Fruit fly (Drosophila melanogaster) whole organism, embryonic: ENCODE measurements around the gene CG33258.

Experiments used
- Antp ChIP-seq: fragments of 200-800 bp; sonication (Bioruptor generic); optimal IDR thresholded peaks from 3 replicates; lab custom pipeline; 2016; ENCODE audit warnings: missing biosample characterization, missing genetic modification characterization
- Bdp1 ChIP-seq: fragments of 200-800 bp; sonication (Bioruptor generic); optimal IDR thresholded peaks from 3 replicates; lab custom pipeline; 2016; ENCODE audit warnings: missing biosample characterization, missing genetic modification characterization
- BtbVII ChIP-seq: fragments of 200-800 bp; sonication (Bioruptor generic); optimal IDR thresholded peaks from 3 replicates; lab custom pipeline; 2017; ENCODE audit warnings: missing biosample characterization, mild to moderate bottlenecking, missing genetic modification characterization
- CG10959 ChIP-seq: fragments of 200-800 bp; sonication (Bioruptor generic); IDR thresholded peaks from 2 replicates; pipeline ENCODE4 v1.3.6; 2022; ENCODE audit warnings: missing biosample characterization, missing genetic modification characterization
- CG12391 ChIP-seq: fragments of 200-800 bp; sonication (Bioruptor generic); optimal IDR thresholded peaks from 3 replicates; lab custom pipeline; 2018; ENCODE audit warnings: missing biosample characterization, mild to moderate bottlenecking, missing genetic modification characterization, moderate library complexity
- CG13123 ChIP-seq: fragments of 200-800 bp; sonication (Bioruptor generic); optimal IDR thresholded peaks from 2 replicates; lab custom pipeline; 2016; ENCODE audit warnings: missing biosample characterization, missing genetic modification characterization
- CG14050 ChIP-seq: fragments of 200-800 bp; sonication (Bioruptor generic); IDR thresholded peaks from 3 replicates; pipeline ENCODE4 v1.3.6; 2022; ENCODE audit warnings: missing biosample characterization, missing genetic modification characterization
- CG14860 ChIP-seq: fragments of 200-800 bp; sonication (Bioruptor generic); IDR thresholded peaks from 3 replicates; pipeline ENCODE4 v1.3.6; 2022; ENCODE audit warnings: missing biosample characterization, missing genetic modification characterization; ENCODE audit not compliant: partially characterized antibody
- CG1603 ChIP-seq: fragments of 200-800 bp; sonication (Bioruptor generic); optimal IDR thresholded peaks from 2 replicates; lab custom pipeline; 2019; ENCODE audit warnings: missing biosample characterization, mild to moderate bottlenecking, missing genetic modification characterization, moderate library complexity
- CG17359 ChIP-seq: fragments of 200-800 bp; sonication (Bioruptor generic); optimal IDR thresholded peaks from 3 replicates; lab custom pipeline; 2018; ENCODE audit warnings: missing biosample characterization, mild to moderate bottlenecking, missing genetic modification characterization, moderate library complexity
- CG17912 ChIP-seq: fragments of 200-800 bp; sonication (Bioruptor generic); optimal IDR thresholded peaks from 2 replicates; lab custom pipeline; 2018; ENCODE audit warnings: missing biosample characterization, mild to moderate bottlenecking, missing genetic modification characterization
- CG18476 ChIP-seq: fragments of 200-800 bp; sonication (Bioruptor generic); optimal IDR thresholded peaks from 2 replicates; lab custom pipeline; 2016; ENCODE audit warnings: missing biosample characterization, mild to moderate bottlenecking, missing genetic modification characterization
- CG2202 ChIP-seq: fragments of 200-800 bp; sonication (Bioruptor generic); optimal IDR thresholded peaks from 2 replicates; lab custom pipeline; 2018; ENCODE audit warnings: missing biosample characterization, mild to moderate bottlenecking, missing genetic modification characterization
- CG2678 ChIP-seq: fragments of 200-800 bp; sonication (Bioruptor generic); optimal IDR thresholded peaks from 3 replicates; lab custom pipeline; 2019; ENCODE audit warnings: missing biosample characterization, mild to moderate bottlenecking, missing genetic modification characterization, moderate library complexity
- CG2712 ChIP-seq: fragments of 200-800 bp; optimal IDR thresholded peaks from 3 replicates; lab custom pipeline; 2019; ENCODE audit warnings: missing biosample characterization, mild to moderate bottlenecking, missing genetic modification characterization, moderate library complexity
- CG2889 ChIP-seq: fragments of 200-800 bp; sonication (Bioruptor generic); IDR thresholded peaks from 3 replicates; pipeline ENCODE4 v1.3.6; 2022; ENCODE audit warnings: missing biosample characterization, missing genetic modification characterization
- CG31441 ChIP-seq: fragments of 200-800 bp; sonication (Bioruptor generic); IDR thresholded peaks from 2 replicates; pipeline ENCODE4 v1.3.6; 2022; ENCODE audit warnings: missing biosample characterization, missing genetic modification characterization
- CG33213 ChIP-seq: fragments of 200-800 bp; sonication (Bioruptor generic); optimal IDR thresholded peaks from 3 replicates; lab custom pipeline; 2016; ENCODE audit warnings: missing biosample characterization, missing genetic modification characterization
- CG3407 ChIP-seq: fragments of 200-800 bp; sonication (Bioruptor generic); optimal IDR thresholded peaks from 2 replicates; lab custom pipeline; 2018; ENCODE audit warnings: missing biosample characterization, mild to moderate bottlenecking, missing genetic modification characterization
- CG3838 ChIP-seq: fragments of 200-800 bp; sonication (Bioruptor generic); optimal IDR thresholded peaks from 3 replicates; lab custom pipeline; 2016; ENCODE audit warnings: missing biosample characterization, missing genetic modification characterization
- CG4707 ChIP-seq: fragments of 200-800 bp; sonication (Bioruptor generic); optimal IDR thresholded peaks from 2 replicates; lab custom pipeline; 2018; ENCODE audit warnings: missing biosample characterization, mild to moderate bottlenecking, missing genetic modification characterization, moderate library complexity
- Elba2 ChIP-seq: fragments of 200-800 bp; sonication (Bioruptor generic); optimal IDR thresholded peaks from 3 replicates; lab custom pipeline; 2016; ENCODE audit warnings: missing biosample characterization, missing genetic modification characterization
- HLH54F ChIP-seq: fragments of 200-800 bp; sonication (Bioruptor generic); optimal IDR thresholded peaks from 3 replicates; lab custom pipeline; 2016; ENCODE audit warnings: missing biosample characterization, missing genetic modification characterization
- Hey ChIP-seq: fragments of 200-800 bp; sonication (Bioruptor generic); optimal IDR thresholded peaks from 3 replicates; lab custom pipeline; 2018; ENCODE audit warnings: missing biosample characterization, mild to moderate bottlenecking, missing genetic modification characterization
- Hmx ChIP-seq: fragments of 200-800 bp; sonication (Bioruptor generic); optimal IDR thresholded peaks from 2 replicates; lab custom pipeline; 2016; ENCODE audit warnings: missing biosample characterization, missing genetic modification characterization
- Mad ChIP-seq: fragments of 200-800 bp; sonication (Bioruptor generic); optimal IDR thresholded peaks from 2 replicates; lab custom pipeline; 2016; ENCODE audit warnings: missing biosample characterization, missing genetic modification characterization
- NC2β ChIP-seq: fragments of 200-800 bp; sonication (Bioruptor generic); optimal IDR thresholded peaks from 2 replicates; lab custom pipeline; 2016; ENCODE audit warnings: missing biosample characterization, missing genetic modification characterization
- PHDP ChIP-seq: fragments of 200-800 bp; sonication (Bioruptor generic); optimal IDR thresholded peaks from 3 replicates; lab custom pipeline; 2018; ENCODE audit warnings: missing biosample characterization, mild to moderate bottlenecking, missing genetic modification characterization, moderate library complexity
- YL-1 ChIP-seq: fragments of 200-800 bp; sonication (Bioruptor generic); optimal IDR thresholded peaks from 3 replicates; lab custom pipeline; 2017; ENCODE audit warnings: missing biosample characterization, mild to moderate bottlenecking, missing genetic modification characterization
- ac ChIP-seq: fragments of 200-800 bp; sonication (Bioruptor generic); optimal IDR thresholded peaks from 3 replicates; lab custom pipeline; 2017; ENCODE audit warnings: missing biosample characterization, mild to moderate bottlenecking, missing genetic modification characterization
- aop ChIP-seq: fragments of 200-800 bp; sonication (Bioruptor generic); IDR thresholded peaks from 2 replicates; pipeline ENCODE4 v1.3.6; 2022; ENCODE audit warnings: missing biosample characterization, missing genetic modification characterization
- bcd ChIP-seq: fragments of 200-800 bp; sonication (Bioruptor generic); optimal IDR thresholded peaks from 2 replicates; lab custom pipeline; 2017; ENCODE audit warnings: missing biosample characterization, mild to moderate bottlenecking, missing genetic modification characterization
- dysf ChIP-seq: fragments of 200-800 bp; sonication (Bioruptor generic); IDR thresholded peaks from 3 replicates; pipeline ENCODE4 v1.3.6; 2022; ENCODE audit warnings: missing biosample characterization, missing genetic modification characterization
- emc ChIP-seq: fragments of 200-800 bp; sonication (Bioruptor generic); optimal IDR thresholded peaks from 2 replicates; lab custom pipeline; 2016; ENCODE audit warnings: missing biosample characterization, missing genetic modification characterization
- fd102C ChIP-seq: fragments of 200-800 bp; sonication (Bioruptor generic); optimal IDR thresholded peaks from 2 replicates; lab custom pipeline; 2018; ENCODE audit warnings: missing biosample characterization, mild to moderate bottlenecking, missing genetic modification characterization, moderate library complexity
- gcm2 ChIP-seq: fragments of 200-800 bp; sonication (Bioruptor generic); optimal IDR thresholded peaks from 2 replicates; lab custom pipeline; 2016; ENCODE audit warnings: missing biosample characterization, missing genetic modification characterization
- insv ChIP-seq, 2 experiments: fragments of 200-800 bp; sonication (Bioruptor generic); optimal IDR thresholded peaks; 3 replicates each; lab custom pipeline; 2016 to 2018; ENCODE audit warnings: missing biosample characterization in 2 of 2, missing genetic modification characterization in 2 of 2
- jigr1 ChIP-seq: fragments of 200-800 bp; sonication (Bioruptor generic); IDR thresholded peaks from 3 replicates; pipeline ENCODE4 v1.3.6; 2022; ENCODE audit warnings: missing biosample characterization, missing genetic modification characterization
- jing ChIP-seq: fragments of 200-800 bp; sonication (Bioruptor generic); optimal IDR thresholded peaks from 2 replicates; lab custom pipeline; 2018; ENCODE audit warnings: missing biosample characterization, mild to moderate bottlenecking, missing genetic modification characterization
- klu ChIP-seq: fragments of 200-800 bp; sonication (Bioruptor generic); IDR thresholded peaks from 2 replicates; pipeline ENCODE4 v1.3.6; 2022; ENCODE audit warnings: missing biosample characterization, missing genetic modification characterization
- otp ChIP-seq: fragments of 200-800 bp; sonication (Bioruptor generic); IDR thresholded peaks from 3 replicates; pipeline ENCODE4, ENCODE4 v1.3.6; 2022; ENCODE audit warnings: missing biosample characterization, missing genetic modification characterization
- pfk ChIP-seq: fragments of 200-800 bp; sonication (Bioruptor generic); optimal IDR thresholded peaks from 2 replicates; lab custom pipeline; 2018; ENCODE audit warnings: missing biosample characterization, mild to moderate bottlenecking, missing genetic modification characterization, moderate library complexity
- prd ChIP-seq, 3 experiments: fragments of >200 bp in 2 of 3; fragments of 200-800 bp in 1 of 3; sonication (Bioruptor generic) in 1 of 3; optimal IDR thresholded peaks in 2 of 3; IDR thresholded peaks in 1 of 3; 2 replicates in 2 of 3; 3 replicates in 1 of 3; pipeline versions ENCODE4 v1.3.6 to Lab custom; 2017 to 2022; ENCODE audit warnings: missing biosample characterization in 1 of 3, missing genetic modification characterization in 1 of 3
- pzg ChIP-seq: fragments of 200-800 bp; sonication (Bioruptor generic); optimal IDR thresholded peaks from 3 replicates; lab custom pipeline; 2018; ENCODE audit warnings: missing biosample characterization, mild to moderate bottlenecking, missing genetic modification characterization, moderate library complexity
- twi ChIP-seq: fragments of 200-800 bp; optimal IDR thresholded peaks from 2 replicates; lab custom pipeline; 2019; ENCODE audit warnings: missing biosample characterization, mild to moderate bottlenecking, missing genetic modification characterization, moderate library complexity
- unc-4 ChIP-seq: fragments of 200-800 bp; sonication (Bioruptor generic); IDR thresholded peaks from 2 replicates; pipeline ENCODE4 v1.3.6; 2022; ENCODE audit warnings: missing biosample characterization, missing genetic modification characterization; ENCODE audit not compliant: partially characterized antibody
- unpg ChIP-seq: fragments of 200-800 bp; sonication (Bioruptor generic); optimal IDR thresholded peaks from 3 replicates; lab custom pipeline; 2018; ENCODE audit warnings: missing biosample characterization, mild to moderate bottlenecking, missing genetic modification characterization, moderate library complexity
- zen ChIP-seq: fragments of 200-800 bp; sonication (Bioruptor generic); optimal IDR thresholded peaks from 3 replicates; lab custom pipeline; 2018; ENCODE audit warnings: missing biosample characterization, mild to moderate bottlenecking, missing genetic modification characterization, moderate library complexity
- zfh1 ChIP-seq: fragments of 200-800 bp; sonication (Bioruptor generic); IDR thresholded peaks from 3 replicates; pipeline ENCODE4 v1.3.6; 2022; ENCODE audit warnings: missing biosample characterization, missing genetic modification characterization

The CG33258 gene

dm6 chr3L:16037048-16037477, 45.3 kb upstream of the CG33258 start (continued):
- TF ChIP-seq prd (optimal IDR thresholded peaks at IDR 0.05; lab: Kevin White, UChicago), result no peak
- TF ChIP-seq prd (GFP tag; IDR thresholded peaks at IDR 0.05; lab: Robert Waterston, UW), result peak; percentile 75
- TF ChIP-seq CG3838 (GFP tag; lab: Kevin White, UChicago), result peak; percentile 22
- peak; percentile 48 for TF ChIP-seq emc
- peak; percentile 60; the same call in 1 of the 3 replicates for TF ChIP-seq otp
- TF ChIP-seq CG2202, result peak; percentile 42
- peak; percentile 80 for TF ChIP-seq PHDP (tag; lab: Kevin White, UChicago)
- peak; percentile 14 for TF ChIP-seq CG17912
- peak; percentile 65 for TF ChIP-seq CG14860 (GFP tag; lab: Robert Waterston, UW)
- TF ChIP-seq pfk (GFP tag; lab: Kevin White, UChicago), result no peak
- TF ChIP-seq Hmx, result no peak
- peak; percentile 76 for TF ChIP-seq HLH54F (GFP tag; lab: Kevin White, UChicago)
- peak; percentile 61 for TF ChIP-seq unc-4 (GFP tag; lab: Robert Waterston, UW)
- TF ChIP-seq NC2β (GFP tag; lab: Kevin White, UChicago), result peak; percentile 66
- no peak for TF ChIP-seq YL-1 (GFP tag; lab: Kevin White, UChicago)
- peak; percentile 79 for TF ChIP-seq CG2678 (tag; lab: Kevin White, UChicago)
- TF ChIP-seq CG1603 (tag; lab: Kevin White, UChicago), result peak; percentile 92
- peak; percentile 22 for TF ChIP-seq twi (tag; lab: Kevin White, UChicago)
- TF ChIP-seq pzg, result peak; percentile 92
- peak; percentile 69 for TF ChIP-seq Mad (GFP tag; lab: Kevin White, UChicago)
- TF ChIP-seq zen (tag; lab: Kevin White, UChicago), result peak; percentile 75
- peak; percentile 31 for TF ChIP-seq CG3407 (GFP tag; lab: Kevin White, UChicago)
- TF ChIP-seq CG33213, result peak; percentile 84
- TF ChIP-seq CG4707 (GFP tag; lab: Kevin White, UChicago), result peak; percentile 46
- TF ChIP-seq CG10959 (GFP tag; lab: Robert Waterston, UW), result 0 out of 2 replicates have a peak, but pooled peaks have one; percentile 28
- peak; percentile 69; the same call in 2 of the 3 replicates for TF ChIP-seq CG2889
- peak; percentile 71 for TF ChIP-seq ac
- TF ChIP-seq Elba2 (GFP tag; lab: Kevin White, UChicago), result peak; percentile 40
- no peak; the same call in 1 of the 2 replicates for TF ChIP-seq klu (GFP tag; lab: Robert Waterston, UW)
- peak; percentile 77 for TF ChIP-seq dysf
- TF ChIP-seq jigr1 (GFP tag; lab: Robert Waterston, UW), result 0 out of 3 replicates have a peak, but pooled peaks have one; percentile 34
- TF ChIP-seq aop (GFP tag; lab: Robert Waterston, UW), result no peak
- peak; percentile 67 for TF ChIP-seq Antp (GFP tag; lab: Kevin White, UChicago)
- peak; percentile 62 for TF ChIP-seq CG18476 (GFP tag; lab: Kevin White, UChicago)
- TF ChIP-seq Bdp1, result peak; percentile 56
- peak; percentile 82 for TF ChIP-seq CG12391 (tag; lab: Kevin White, UChicago)
- TF ChIP-seq unpg (GFP tag; lab: Kevin White, UChicago), result peak; percentile 77
- TF ChIP-seq BtbVII (GFP tag; lab: Kevin White, UChicago), result peak; percentile 33
- TF ChIP-seq zfh1 (GFP tag; lab: Robert Waterston, UW), result peak; percentile 90
- no peak for TF ChIP-seq Hey (tag; lab: Kevin White, UChicago)
- peak; percentile 26 for TF ChIP-seq fd102C (GFP tag; lab: Kevin White, UChicago)
- TF ChIP-seq CG13123 (GFP tag; lab: Kevin White, UChicago), result peak; percentile 54
- TF ChIP-seq jing (GFP tag; lab: Kevin White, UChicago), result peak; percentile 27
- TF ChIP-seq bcd, result peak; percentile 72
- peak; percentile 74 for TF ChIP-seq CG17359 (tag; lab: Kevin White, UChicago)
- TF ChIP-seq CG14050, result peak; percentile 28; the same call in 1 of the 3 replicates
- peak; percentile 82 for TF ChIP-seq CG2712 (tag; lab: Kevin White, UChicago)
- peak; percentile 70; the same call in 1 of the 2 replicates for TF ChIP-seq CG31441 (GFP tag; lab: Robert Waterston, UW)
- peak in 1 of 2 experiments; percentile 61 for TF ChIP-seq insv (GFP tag; optimal IDR thresholded peaks at IDR 0.05; lab: Kevin White, UChicago)
- TF ChIP-seq gcm2, result peak; percentile 46
